Fruit fly (Drosophila melanogaster): Measurements from ENCODE around the gene CG2129.

DNA sequence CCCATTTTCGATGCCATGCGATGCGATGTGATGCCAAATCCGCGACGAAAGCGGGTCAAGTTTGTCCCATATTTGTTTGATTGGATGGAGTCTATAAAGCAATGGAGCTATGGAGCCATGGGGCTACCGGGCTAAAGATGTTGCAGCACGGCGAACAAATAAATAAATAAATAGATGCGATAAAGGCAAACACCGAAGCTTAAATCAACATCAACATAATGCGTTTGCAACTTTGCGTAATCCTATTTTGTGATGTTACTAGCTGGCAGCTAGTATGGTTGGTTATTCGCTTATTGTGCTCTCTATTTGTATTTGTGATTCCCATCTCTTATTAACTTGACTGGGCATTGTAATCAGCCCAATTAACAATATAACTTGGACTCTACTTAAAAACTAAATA, 17.5 kb upstream of the CG2129 start:
- no peak for TF ChIP-seq Sin3A (optimal IDR thresholded peaks at IDR 0.05)
- TF ChIP-seq ttk (optimal IDR thresholded peaks at IDR 0.05) = no peak
- no peak for TF ChIP-seq psq (optimal IDR thresholded peaks at IDR 0.05)
- TF ChIP-seq h (optimal IDR thresholded peaks at IDR 0.05) = no peak
